Fruit fly (Drosophila melanogaster): ENCODE results near the gene Rint1.

Gene Rint1

DNA sequence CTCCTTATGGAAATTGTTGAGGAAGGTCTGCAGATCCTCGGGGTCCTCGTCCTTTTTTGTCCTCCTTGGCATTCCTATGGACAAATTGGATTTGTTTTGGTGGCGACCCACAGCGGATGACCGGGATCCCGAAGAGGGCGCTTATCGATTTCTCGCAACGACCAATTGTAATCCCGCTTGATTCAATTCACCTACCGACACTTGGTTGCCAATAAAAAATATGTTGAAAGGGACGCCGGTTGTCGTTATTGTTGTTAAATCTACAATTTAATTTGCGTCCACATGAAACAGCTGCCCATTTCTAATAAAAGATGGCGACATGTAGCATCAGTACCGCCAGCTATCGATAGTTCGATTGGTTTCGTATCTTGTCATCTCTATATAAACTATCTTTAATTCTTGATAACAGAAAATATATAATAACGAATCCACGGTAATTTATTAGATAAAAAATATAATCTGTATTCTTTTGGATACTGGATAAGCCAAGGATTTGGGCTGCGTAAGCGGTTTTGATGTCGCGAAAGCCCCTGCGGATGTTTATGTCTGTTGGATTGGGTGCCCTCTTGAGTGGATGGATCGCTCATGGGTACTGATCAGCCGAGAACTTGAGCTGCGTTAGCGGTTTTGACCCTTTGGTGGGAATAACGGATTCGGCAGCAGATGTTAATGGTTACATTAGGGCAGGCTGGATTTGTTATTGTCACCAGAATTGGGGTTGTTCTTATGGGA, 33.1 kb downstream of the Rint1 start, which contains the start of gene CTCF:
TSS of gene CTCF (minus strand) at position 328 of the 732 bp plus-strand sequence.
- no peak for TF ChIP-seq Ets98B (GFP tag; IDR thresholded peaks at IDR 0.05)
- TF ChIP-seq gl (tag; optimal IDR thresholded peaks at IDR 0.05): no peak
- TF ChIP-seq CG10348 (GFP tag; IDR thresholded peaks at IDR 0.05): no peak
- no peak for TF ChIP-seq EcR (GFP tag; optimal IDR thresholded peaks at IDR 0.05)
- TF ChIP-seq Pif1A (GFP tag; optimal IDR thresholded peaks at IDR 0.05): no peak
- TF ChIP-seq CG8159 (tag; optimal IDR thresholded peaks at IDR 0.05): no peak
- TF ChIP-seq CG14655 (GFP tag; optimal IDR thresholded peaks at IDR 0.05): no peak
- no peak for TF ChIP-seq CG32121 (GFP tag; IDR thresholded peaks at IDR 0.05)
- TF ChIP-seq CG4496 (GFP tag; IDR thresholded peaks at IDR 0.05): no peak
- no peak for TF ChIP-seq CG8301 (tag; optimal IDR thresholded peaks at IDR 0.05)
- no peak for TF ChIP-seq CG12605 (GFP tag; IDR thresholded peaks at IDR 0.05)
- no peak for TF ChIP-seq Snoo (tag; optimal IDR thresholded peaks at IDR 0.05)
- TF ChIP-seq fd96Ca (GFP tag; IDR thresholded peaks at IDR 0.05): peak; percentile 30; the same call in 1 of the 3 replicates
- no peak for TF ChIP-seq CG13204 (GFP tag; optimal IDR thresholded peaks at IDR 0.05)
- no peak for TF ChIP-seq Pif1B (GFP tag; optimal IDR thresholded peaks at IDR 0.05)
- TF ChIP-seq CG9948 (tag; optimal IDR thresholded peaks at IDR 0.05): peak; percentile 12
- TF ChIP-seq CG34367 (tag; optimal IDR thresholded peaks at IDR 0.05): no peak
- no peak for TF ChIP-seq D1 (tag; optimal IDR thresholded peaks at IDR 0.05)
- TF ChIP-seq CG15710 (tag; optimal IDR thresholded peaks at IDR 0.05): peak; percentile 13

DNA sequence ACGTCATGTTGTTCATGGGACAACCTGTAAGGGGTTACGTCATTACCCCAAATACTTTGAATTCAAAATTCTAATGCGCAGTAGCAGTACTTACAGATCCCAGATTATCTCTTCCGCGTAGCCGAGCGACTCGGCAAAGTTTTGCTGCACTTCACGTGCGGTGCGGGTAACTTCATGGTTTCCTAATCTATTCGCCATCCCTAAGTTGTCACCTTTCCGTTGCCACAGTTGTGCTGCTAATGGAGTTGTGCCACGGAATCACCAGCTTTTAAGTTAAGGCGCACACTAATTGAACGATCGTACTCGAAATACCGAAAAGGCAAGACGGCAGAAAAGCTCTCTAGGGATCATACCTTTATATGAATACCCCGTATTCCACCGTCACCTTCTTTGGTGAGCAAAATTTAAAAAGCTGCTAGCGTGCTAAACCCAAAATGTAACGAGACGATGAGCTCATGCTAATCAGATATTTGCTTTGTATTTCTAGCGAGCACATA, 36.5 kb downstream of the Rint1 start, which contains the start of gene pst:
TSS of gene pst (minus strand) at position 437 of the 497 bp plus-strand sequence.
- peak; percentile 16; the same call in 1 of the 2 replicates for TF ChIP-seq CG12605 (GFP tag; IDR thresholded peaks at IDR 0.05)
- TF ChIP-seq rn (GFP tag; IDR thresholded peaks at IDR 0.05): no peak
- TF ChIP-seq D1 (tag; optimal IDR thresholded peaks at IDR 0.05): no peak
- TF ChIP-seq Ets98B (GFP tag; IDR thresholded peaks at IDR 0.05): peak; percentile 5; the same call in 1 of the 2 replicates
- TF ChIP-seq CG15710 (tag; optimal IDR thresholded peaks at IDR 0.05): peak; percentile 6
- TF ChIP-seq fd96Ca (GFP tag; IDR thresholded peaks at IDR 0.05): no peak; the same call in 2 of the 3 replicates

DNA sequence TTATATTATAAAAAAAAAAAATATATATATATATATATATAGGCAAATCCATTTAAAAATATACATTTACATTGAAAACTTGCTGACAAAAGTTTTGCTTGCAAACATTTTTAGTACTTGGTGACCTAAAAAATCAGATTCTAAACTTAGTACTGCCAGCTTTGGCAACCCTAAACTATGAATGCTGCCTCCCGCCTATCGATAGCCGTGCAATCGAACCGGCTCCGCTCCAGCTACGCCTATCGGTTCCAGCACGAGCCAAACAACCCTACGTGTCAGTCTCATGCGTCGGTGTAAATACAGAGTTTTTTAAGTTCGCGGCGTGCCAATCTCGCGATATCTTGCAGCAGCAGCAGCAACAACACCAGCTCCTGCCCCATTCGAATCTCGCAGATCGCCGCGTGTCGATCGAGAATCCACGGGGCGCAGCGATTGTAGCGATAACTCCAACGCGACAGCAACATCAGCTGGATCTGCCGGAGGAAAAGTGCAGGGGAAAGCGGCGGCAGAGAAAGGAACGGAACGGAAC, 37.0 kb downstream of the Rint1 start, which contains the start of gene Sec63:
TSS of gene Sec63 (plus strand) at position 238 of the 529 bp plus-strand sequence.
- TF ChIP-seq Snoo (tag; optimal IDR thresholded peaks at IDR 0.05) (no peak), CG13204 (GFP tag; optimal IDR thresholded peaks at IDR 0.05) (peak; percentile 11), Ets98B (GFP tag; IDR thresholded peaks at IDR 0.05) (peak; percentile 38), Pif1B (GFP tag; optimal IDR thresholded peaks at IDR 0.05) (no peak), CG4496 (GFP tag; IDR thresholded peaks at IDR 0.05) (peak; percentile 26; the same call in 2 of the 3 replicates)

DNA sequence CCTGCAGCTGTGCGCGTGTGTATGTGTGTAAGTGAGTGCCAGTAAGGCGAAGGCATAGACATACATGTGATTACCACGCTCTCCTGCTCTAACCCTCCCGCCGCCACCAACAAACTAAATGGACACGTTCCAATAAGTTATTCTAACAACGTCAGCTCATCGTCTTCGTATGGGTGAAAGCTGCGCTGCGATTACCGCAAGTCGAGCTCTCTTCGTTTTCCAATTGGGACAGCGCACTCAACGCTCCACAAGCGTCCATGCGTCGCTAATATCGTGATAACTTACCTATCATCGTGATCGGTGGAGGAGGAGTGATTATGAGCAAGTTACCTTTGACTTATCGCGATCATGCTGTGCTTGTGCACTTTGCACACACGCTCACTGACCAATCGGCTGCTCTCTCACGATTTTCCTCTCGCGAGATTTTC, 37.7 kb downstream of the Rint1 start:
- TF ChIP-seq CG17806 (tag; optimal IDR thresholded peaks at IDR 0.05) (no peak), fd96Ca (GFP tag; IDR thresholded peaks at IDR 0.05) (peak; percentile 79; the same call in 2 of the 3 replicates), Pif1A (GFP tag; optimal IDR thresholded peaks at IDR 0.05) (peak; percentile 75), CG15710 (tag; optimal IDR thresholded peaks at IDR 0.05) (no peak), Ets98B (GFP tag; IDR thresholded peaks at IDR 0.05) (peak; percentile 94), CG12605 (GFP tag; IDR thresholded peaks at IDR 0.05) (peak; percentile 83), EcR (GFP tag; optimal IDR thresholded peaks at IDR 0.05) (no peak), Pif1B (GFP tag; optimal IDR thresholded peaks at IDR 0.05) (peak; percentile 61), CG4496 (GFP tag; IDR thresholded peaks at IDR 0.05) (peak; percentile 81), CG34367 (tag; optimal IDR thresholded peaks at IDR 0.05) (no peak), gl (tag; optimal IDR thresholded peaks at IDR 0.05) (peak; percentile 4), CG9948 (tag; optimal IDR thresholded peaks at IDR 0.05) (peak; percentile 16), CG8301 (tag; optimal IDR thresholded peaks at IDR 0.05) (peak; percentile 26), CG8159 (tag; optimal IDR thresholded peaks at IDR 0.05) (no peak)

DNA sequence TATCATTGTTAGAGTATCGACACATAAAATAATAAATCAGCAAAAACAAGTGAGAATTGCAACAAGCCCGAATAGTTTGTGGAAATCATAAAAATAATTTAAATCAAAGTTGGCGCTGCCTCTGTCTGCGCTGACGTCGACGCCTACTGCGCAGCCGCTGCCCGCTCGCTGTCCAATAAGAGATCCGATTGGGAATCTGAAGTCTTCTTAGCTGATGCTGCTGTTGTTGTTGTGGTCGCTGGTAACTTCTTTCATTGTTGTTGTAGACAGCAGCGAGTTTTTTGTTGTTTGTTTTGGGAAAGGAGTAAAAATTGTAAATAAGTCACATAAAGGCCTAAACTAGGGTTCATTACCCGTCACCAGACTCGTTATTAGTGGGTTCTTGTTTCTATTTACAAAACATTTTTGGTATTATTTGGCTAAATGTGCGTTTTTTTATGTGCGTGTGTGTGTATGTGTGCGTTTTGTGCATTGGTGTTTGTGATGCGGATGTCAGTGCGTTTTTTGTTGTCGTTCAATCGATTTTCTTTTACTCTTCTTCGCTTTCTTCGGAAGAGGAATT, 41.4 kb downstream of the Rint1 start:
- TF ChIP-seq fd96Ca (GFP tag; IDR thresholded peaks at IDR 0.05) (no peak), Ets98B (GFP tag; IDR thresholded peaks at IDR 0.05) (no peak), CG12605 (GFP tag; IDR thresholded peaks at IDR 0.05) (no peak), CG4496 (GFP tag; IDR thresholded peaks at IDR 0.05) (no peak), CG15710 (tag; optimal IDR thresholded peaks at IDR 0.05) (no peak), EcR (GFP tag; optimal IDR thresholded peaks at IDR 0.05) (no peak), gl (tag; optimal IDR thresholded peaks at IDR 0.05) (no peak), rn (GFP tag; IDR thresholded peaks at IDR 0.05) (no peak), CG9948 (tag; optimal IDR thresholded peaks at IDR 0.05) (no peak), CG8159 (tag; optimal IDR thresholded peaks at IDR 0.05) (no peak), CG17806 (tag; optimal IDR thresholded peaks at IDR 0.05) (no peak)

Measured in whole organism, pupa.